Worm (Caenorhabditis elegans): Measurements from ENCODE around the gene pgp-1.

pgp-1 gene

DNA sequence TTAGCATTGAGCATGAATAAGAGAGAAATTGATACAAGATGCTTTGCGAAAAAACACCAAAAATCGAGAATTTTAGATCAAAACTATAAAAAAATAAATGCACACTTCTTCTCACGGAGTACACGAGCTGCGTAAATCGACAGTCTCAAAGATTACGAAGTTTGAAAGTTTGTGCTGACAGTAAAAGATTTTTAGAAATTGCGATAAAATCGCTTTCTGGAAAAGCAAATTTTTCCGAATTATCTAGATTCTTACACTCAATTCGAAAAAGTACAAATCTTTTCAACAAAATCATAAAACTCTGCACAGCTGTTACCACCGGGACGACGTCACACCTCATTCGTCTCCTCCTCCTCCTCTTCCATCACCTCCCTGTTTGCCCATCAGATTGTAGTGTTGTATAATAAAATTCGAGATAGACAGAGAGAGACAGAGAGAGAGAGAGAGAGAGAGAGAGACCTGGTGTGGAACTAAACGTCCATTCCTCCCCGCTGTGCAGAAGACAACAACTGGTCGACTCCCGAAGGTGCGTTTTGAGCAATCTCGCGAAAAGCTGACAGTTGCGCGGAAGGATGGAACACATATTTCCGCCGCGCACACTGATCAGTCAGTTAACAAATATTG lies 16.3 kb upstream of the pgp-1 start (continued):
- TF ChIP-seq lsy-2 (tag; optimal IDR thresholded peaks at IDR 0.05) (peak in 1 of 2 experiments; percentile 14), lin-14 (GFP tag; optimal IDR thresholded peaks at IDR 0.05) (peak; percentile 62), ceh-63 (GFP tag; optimal IDR thresholded peaks at IDR 0.05) (no peak), vab-15 (tag; optimal IDR thresholded peaks at IDR 0.05) (no peak), alr-1 (tag; optimal IDR thresholded peaks at IDR 0.05; ENCODE audit: borderline replicate concordance) (no peak)

DNA sequence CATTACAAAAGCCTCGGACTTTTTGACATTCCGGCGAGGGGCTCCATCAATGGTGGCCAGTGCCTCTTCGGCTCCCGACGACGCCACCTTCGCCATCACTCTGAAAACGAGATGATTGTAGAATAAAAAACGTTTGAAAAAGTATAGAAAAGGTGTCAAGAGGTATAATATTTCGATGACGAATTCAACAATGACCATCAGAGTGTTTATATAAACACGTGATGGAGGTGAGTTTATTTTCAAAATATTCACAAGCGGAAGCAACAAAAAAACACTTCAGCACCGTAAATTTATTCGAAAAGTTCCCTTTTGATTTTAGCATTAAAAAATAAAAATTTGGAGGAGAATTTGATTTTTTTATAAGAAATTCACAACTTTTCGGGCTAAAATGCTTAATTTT lies 15.7 kb upstream of the pgp-1 start, which contains the start of gene efa-6:
Gene efa-6, minus strand, starts transcription at position 101 of the 400 bp plus-strand sequence.
- no peak for TF ChIP-seq ces-1 (GFP tag; optimal IDR thresholded peaks at IDR 0.05)
- no peak for TF ChIP-seq dpl-1 (GFP tag; optimal IDR thresholded peaks at IDR 0.05)

DNA sequence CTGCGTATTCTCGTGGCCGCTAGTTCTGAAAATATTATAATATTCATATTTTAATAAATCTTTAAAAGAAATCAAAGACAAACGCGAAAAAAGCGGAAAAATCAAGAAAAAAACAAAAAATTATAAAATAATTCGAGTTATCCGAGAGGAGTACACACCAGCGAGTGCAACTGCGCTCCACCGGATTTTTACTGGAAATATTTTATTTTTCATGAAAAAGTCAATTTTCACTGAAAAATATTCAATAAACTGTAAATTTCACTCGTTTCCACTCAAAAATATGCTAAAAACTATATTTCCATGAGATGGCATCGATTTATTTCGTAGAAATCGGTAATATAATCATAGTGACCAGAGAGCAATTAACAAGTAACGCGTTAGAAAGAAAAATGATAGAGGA lies 6.4 kb upstream of the pgp-1 start, which contains the start of gene Y55D9A.2:
Gene Y55D9A.2, minus strand, starts transcription at position 31 of the 400 bp plus-strand sequence.
- TF ChIP-seq lsy-2 (tag; optimal IDR thresholded peaks at IDR 0.05) = peak; percentile 52 to 71
- no peak for TF ChIP-seq egl-13 (tag; optimal IDR thresholded peaks at IDR 0.05)
- TF ChIP-seq efl-3 (GFP tag; optimal IDR thresholded peaks at IDR 0.05) = no peak
- TF ChIP-seq swsn-7 (tag; optimal IDR thresholded peaks at IDR 0.05) = peak; percentile 34
- TF ChIP-seq unc-98 (GFP tag; IDR thresholded peaks at IDR 0.05) = no peak
- TF ChIP-seq unc-130 (tag; optimal IDR thresholded peaks at IDR 0.05) = no peak
- TF ChIP-seq nhr-11 (tag; optimal IDR thresholded peaks at IDR 0.05) = no peak
- TF ChIP-seq lin-15B (tag; optimal IDR thresholded peaks at IDR 0.05) = peak; percentile 55
- TF ChIP-seq C34B4.2 (tag; optimal IDR thresholded peaks at IDR 0.05) = no peak
- TF ChIP-seq aha-1 (tag; optimal IDR thresholded peaks at IDR 0.05) = no peak
- TF ChIP-seq efl-1 (optimal IDR thresholded peaks at IDR 0.05) = peak; percentile 48 to 52
- peak; percentile 57 to 89 for TF ChIP-seq efl-1 (GFP tag; optimal IDR thresholded peaks at IDR 0.05 in 1 of 2)
- TF ChIP-seq ceh-82 (tag; optimal IDR thresholded peaks at IDR 0.05) = peak in 1 of 3 experiments; percentile 23
- no peak for TF ChIP-seq alr-1 (tag; optimal IDR thresholded peaks at IDR 0.05; ENCODE audit: borderline replicate concordance)
- peak; percentile 53 for TF ChIP-seq vab-15 (tag; optimal IDR thresholded peaks at IDR 0.05)
- TF ChIP-seq irx-1 (tag; optimal IDR thresholded peaks at IDR 0.05) = no peak
- no peak for TF ChIP-seq hpl-2 (GFP tag; optimal IDR thresholded peaks at IDR 0.05)
- TF ChIP-seq hlh-17 (GFP tag; optimal IDR thresholded peaks at IDR 0.05; ENCODE audit: borderline replicate concordance) = no peak
- TF ChIP-seq lin-39 (tag; optimal IDR thresholded peaks at IDR 0.05) = no peak
- TF ChIP-seq unc-86 (tag; optimal IDR thresholded peaks at IDR 0.05) = no peak
- TF ChIP-seq lin-35 (GFP tag; optimal IDR thresholded peaks at IDR 0.05) = peak; percentile 37 to 47
- no peak for TF ChIP-seq unc-62 (GFP tag; optimal IDR thresholded peaks at IDR 0.05)
- no peak for TF ChIP-seq unc-30 (tag; optimal IDR thresholded peaks at IDR 0.05)
- TF ChIP-seq snpc-4 (tag; optimal IDR thresholded peaks at IDR 0.05) = no peak
- TF ChIP-seq elt-2 (tag; optimal IDR thresholded peaks at IDR 0.05) = no peak
- no peak for TF ChIP-seq nhr-237 (tag; optimal IDR thresholded peaks at IDR 0.05)
- TF ChIP-seq C16A3.4 (tag; optimal IDR thresholded peaks at IDR 0.05) = no peak
- TF ChIP-seq tlp-1 (tag; optimal IDR thresholded peaks at IDR 0.05) = no peak
- TF ChIP-seq C04F5.9 (tag; optimal IDR thresholded peaks at IDR 0.05) = no peak
- TF ChIP-seq pqm-1 (tag; optimal IDR thresholded peaks at IDR 0.05) = no peak
- peak; percentile 71 for TF ChIP-seq mep-1 (tag; optimal IDR thresholded peaks at IDR 0.05)
- TF ChIP-seq nhr-71 (tag; optimal IDR thresholded peaks at IDR 0.05) = peak; percentile 62
- TF ChIP-seq zag-1 (tag; optimal IDR thresholded peaks at IDR 0.05) = no peak
- TF ChIP-seq grh-1 (GFP tag; IDR thresholded peaks at IDR 0.05) = no peak
- TF ChIP-seq dsc-1 (tag; optimal IDR thresholded peaks at IDR 0.05) = no peak
- TF ChIP-seq ztf-11 (tag; optimal IDR thresholded peaks at IDR 0.05) = peak in 1 of 2 experiments; percentile 12
- TF ChIP-seq fkh-4 (tag; optimal IDR thresholded peaks at IDR 0.05; ENCODE audit: borderline replicate concordance) = no peak
- peak; percentile 17 for TF ChIP-seq nhr-20 (tag; optimal IDR thresholded peaks at IDR 0.05)
- no peak for TF ChIP-seq pag-3 (tag; optimal IDR thresholded peaks at IDR 0.05; ENCODE audit: borderline replicate concordance, insufficient read depth)
- TF ChIP-seq egl-27 (tag; optimal IDR thresholded peaks at IDR 0.05) = no peak
- TF ChIP-seq aly-2 (tag; optimal IDR thresholded peaks at IDR 0.05) = peak; percentile 75
- no peak for TF ChIP-seq elt-3 (tag; optimal IDR thresholded peaks at IDR 0.05)
- TF ChIP-seq ceh-90 (tag; optimal IDR thresholded peaks at IDR 0.05) = peak; percentile 2
- TF ChIP-seq nhr-84 (tag; optimal IDR thresholded peaks at IDR 0.05) = no peak
